Fruit fly (Drosophila melanogaster) whole organism, wandering third instar larva: ENCODE measurements around the gene shps.

Source experiments
- Dfd ChIP-seq: fragments of >200 bp; optimal IDR thresholded peaks from 2 replicates; lab custom pipeline; 2017; ENCODE audit warnings: missing biosample characterization, missing genetic modification characterization
- OdsH ChIP-seq: fragments of 200-800 bp; sonication (Bioruptor generic); optimal IDR thresholded peaks from 2 replicates; lab custom pipeline; 2016; ENCODE audit warnings: missing biosample characterization, mild to moderate bottlenecking, missing genetic modification characterization
- dsf ChIP-seq: sonication (Bioruptor generic); optimal IDR thresholded peaks from 2 replicates; lab custom pipeline; 2016; ENCODE audit warnings: missing biosample characterization, missing genetic modification characterization, borderline replicate concordance
- woc ChIP-seq: sonication (Bioruptor generic); optimal IDR thresholded peaks from 2 replicates; lab custom pipeline; 2016; ENCODE audit warnings: missing biosample characterization, mild to moderate bottlenecking, missing genetic modification characterization

DNA sequence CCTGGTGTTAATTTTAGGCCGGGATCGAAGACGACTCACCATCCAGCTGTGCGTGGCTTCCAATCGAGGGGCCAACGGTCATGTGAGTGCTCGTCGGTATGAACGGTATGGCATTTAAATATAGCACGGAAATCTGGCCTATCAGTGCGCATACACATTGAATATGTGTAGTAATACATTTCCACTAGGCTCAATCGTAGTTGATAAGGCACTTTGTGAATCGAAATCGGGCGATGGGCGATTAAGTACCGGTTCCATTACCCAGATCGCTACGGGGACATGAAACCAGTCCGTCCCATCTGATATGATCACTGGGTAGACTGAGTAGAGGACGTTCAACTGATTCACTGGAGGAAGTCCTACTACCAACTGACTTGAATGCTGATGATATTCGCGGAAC, 6.1 kb downstream of the shps start:
- TF ChIP-seq Dfd (GFP tag; lab: Kevin White, UChicago) = no peak
- no peak for TF ChIP-seq OdsH (GFP tag; lab: Kevin White, UChicago)
- TF ChIP-seq woc = no peak
- no peak for TF ChIP-seq dsf (GFP tag; lab: Kevin White, UChicago)
